Fruit fly (Drosophila melanogaster) whole organism, pupa: Measurements from ENCODE around the gene fln.

ENCODE experiments used
- D1 ChIP-seq: fragments of 200-800 bp; sonication (Bioruptor generic); optimal IDR thresholded peaks from 2 replicates; lab custom pipeline; 2018; ENCODE audit warnings: missing biosample characterization, mild to moderate bottlenecking, missing genetic modification characterization, moderate library complexity
- Ets98B ChIP-seq: fragments of 200-800 bp; sonication (Bioruptor generic); IDR thresholded peaks from 2 replicates; pipeline ENCODE4 v1.3.6; 2022; ENCODE audit warnings: missing biosample characterization, missing genetic modification characterization
- Snoo ChIP-seq: fragments of 200-800 bp; sonication (Bioruptor generic); optimal IDR thresholded peaks from 3 replicates; lab custom pipeline; 2017; ENCODE audit warnings: missing biosample characterization, mild to moderate bottlenecking, missing genetic modification characterization, inconsistent platforms
- fd96Ca ChIP-seq: fragments of 200-800 bp; sonication (Bioruptor generic); IDR thresholded peaks from 3 replicates; pipeline ENCODE4 v1.3.6; 2022; ENCODE audit warnings: missing biosample characterization, missing genetic modification characterization

dm6 chr3L:19978088-19978487 lies 12.9 kb downstream of the fln start:
- TF ChIP-seq Snoo (tag; lab: Kevin White, UChicago): no peak
- no peak for TF ChIP-seq D1 (tag; lab: Kevin White, UChicago)
- TF ChIP-seq fd96Ca (GFP tag; lab: Robert Waterston, UW): no peak
- TF ChIP-seq Ets98B: no peak
